Fruit fly (Drosophila melanogaster): ENCODE results near the gene PolA2.

dm6 chr3R:27226080-27226648 lies 12.8 kb upstream of the PolA2 start:
- no peak for TF ChIP-seq CTCF (optimal IDR thresholded peaks at IDR 0.05)
- no peak for TF ChIP-seq CG8478 (optimal IDR thresholded peaks at IDR 0.05)
